Worm (Caenorhabditis elegans): ENCODE measurements around the gene C37C3.1.

C37C3.1 gene

ce11 chrV:7836911-7837310 is 20.9 kb upstream of the C37C3.1 start, which contains the start of gene txt-5:
txt-5 (minus strand) TSS chrV:7837134.
- TF ChIP-seq F33H1.4 (GFP tag; IDR thresholded peaks at IDR 0.05) (no peak), nfya-1 (tag; optimal IDR thresholded peaks at IDR 0.05; ENCODE audit: borderline replicate concordance, insufficient read depth) (no peak), hlh-26 (GFP tag; conservative IDR thresholded peaks at IDR 0.05) (no peak), mes-4 (tag; optimal IDR thresholded peaks at IDR 0.05) (no peak), rcor-1 (GFP tag; IDR thresholded peaks at IDR 0.05) (no peak), nhr-80 (tag; optimal IDR thresholded peaks at IDR 0.05) (no peak), nfya-2 (GFP tag; IDR thresholded peaks at IDR 0.05) (no peak), egrh-3 (GFP tag; IDR thresholded peaks at IDR 0.05) (no peak), rec-8 (tag; optimal IDR thresholded peaks at IDR 0.05) (no peak), ceh-100 (GFP tag; IDR thresholded peaks at IDR 0.05) (no peak), ama-1 (optimal IDR thresholded peaks at IDR 0.05) (no peak), ama-1 (GFP tag; optimal IDR thresholded peaks at IDR 0.05) (no peak), akir-1 (GFP tag; optimal IDR thresholded peaks at IDR 0.05) (no peak), tbp1 (GFP tag; optimal IDR thresholded peaks at IDR 0.05) (no peak), ets-4 (GFP tag; optimal IDR thresholded peaks at IDR 0.05) (no peak), madf-8 (GFP tag; conservative IDR thresholded peaks at IDR 0.05) (no peak), hlh-12 (tag; optimal IDR thresholded peaks at IDR 0.05) (no peak), ztf-26 (tag; optimal IDR thresholded peaks at IDR 0.05) (no peak)

ce11 chrV:7837809-7838208 is 20.0 kb upstream of the C37C3.1 start, which contains the start of gene ttr-33:
ttr-33 (minus strand) TSS chrV:7837909.
- TF ChIP-seq attf-3 (GFP tag; conservative IDR thresholded peaks at IDR 0.05) (no peak), madf-8 (GFP tag; conservative IDR thresholded peaks at IDR 0.05) (no peak), dpl-1 (GFP tag; optimal IDR thresholded peaks at IDR 0.05) (no peak), cebp-2 (GFP tag; IDR thresholded peaks at IDR 0.05) (no peak), unc-130 (GFP tag; optimal IDR thresholded peaks at IDR 0.05) (no peak), hrde-1 (tag; optimal IDR thresholded peaks at IDR 0.05; ENCODE audit: borderline replicate concordance) (no peak), ztf-26 (tag; optimal IDR thresholded peaks at IDR 0.05) (no peak), F57C9.4 (tag; optimal IDR thresholded peaks at IDR 0.05) (no peak), tlf-1 (GFP tag; optimal IDR thresholded peaks at IDR 0.05) (no peak)

- TF ChIP-seq madf-6 (GFP tag; IDR thresholded peaks at IDR 0.05) = no peak
- TF ChIP-seq F52B5.7 (tag; optimal IDR thresholded peaks at IDR 0.05) = no peak
- no peak for TF ChIP-seq sea-2 (GFP tag; IDR thresholded peaks at IDR 0.05)
- TF ChIP-seq efl-1 (GFP tag; optimal IDR thresholded peaks at IDR 0.05) = no peak
- TF ChIP-seq hmg-1.2 (GFP tag; IDR thresholded peaks at IDR 0.05) = no peak
- TF ChIP-seq lsy-27 (tag; optimal IDR thresholded peaks at IDR 0.05; ENCODE audit: borderline replicate concordance, insufficient read depth) = no peak
These were observed 18.3 kb upstream of the C37C3.1 start, which contains the start of gene C37C3.12 for ce11 chrV:7839485-7839884. C37C3.12 (minus strand) TSS chrV:7839585.

ce11 chrV:7842228-7842627 is 15.5 kb upstream of the C37C3.1 start, which contains the start of gene grd-8:
grd-8 (plus strand) TSS chrV:7842528.
- TF ChIP-seq ztf-26 (tag; optimal IDR thresholded peaks at IDR 0.05) (no peak), nfyb-1 (GFP tag; IDR thresholded peaks at IDR 0.05) (no peak), hmg-20 (GFP tag; IDR thresholded peaks at IDR 0.05) (no peak)

- TF ChIP-seq ama-1 (optimal IDR thresholded peaks at IDR 0.05) (peak; percentile 84), ama-1 (GFP tag; optimal IDR thresholded peaks at IDR 0.05) (no peak), mxl-1 (tag; optimal IDR thresholded peaks at IDR 0.05) (no peak), madf-10 (tag; optimal IDR thresholded peaks at IDR 0.05) (no peak), hmg-1.2 (GFP tag; IDR thresholded peaks at IDR 0.05) (0 out of 2 replicates have a peak, but pooled peaks have one; percentile 6), T26A5.8 (tag; optimal IDR thresholded peaks at IDR 0.05) (no peak), hlh-12 (tag; optimal IDR thresholded peaks at IDR 0.05) (no peak), ceh-27 (GFP tag; optimal IDR thresholded peaks at IDR 0.05) (peak; percentile 26), rpc-1 (optimal IDR thresholded peaks at IDR 0.05) (no peak), rpc-1 (tag; optimal IDR thresholded peaks at IDR 0.05) (no peak), sdz-38 (tag; optimal IDR thresholded peaks at IDR 0.05) (no peak), hmg-20 (GFP tag; IDR thresholded peaks at IDR 0.05) (no peak), F49E8.2 (tag; optimal IDR thresholded peaks at IDR 0.05; ENCODE audit: insufficient read depth) (no peak), somi-1 (GFP tag; optimal IDR thresholded peaks at IDR 0.05) (no peak), bed-1 (GFP tag; IDR thresholded peaks at IDR 0.05) (no peak), aptf-3 (GFP tag; IDR thresholded peaks at IDR 0.05) (no peak)
These were observed 10.6 kb upstream of the C37C3.1 start, which contains the start of gene memo-1 for ce11 chrV:7847170-7847569. memo-1 (minus strand) TSS chrV:7847171.
